Worm (Caenorhabditis elegans): ENCODE measurements around the gene T24A6.1.
"Not testable (repeated sequence)": the region's sequence is repeated elsewhere in the genome, so short reads cannot be mapped to it uniquely, and the experiment has no call there.

The T24A6.1 gene

ce11 chrV:3558744-3559143 lies at the start of gene T24A6.1:
TSS of gene T24A6.1 (plus strand) at chrV:3559044.
- not testable (repeated sequence) for TF ChIP-seq ztf-4, lsy-2, skn-1 (tag; optimal IDR thresholded peaks at IDR 0.05)

- TF ChIP-seq unc-39 (tag; optimal IDR thresholded peaks at IDR 0.05), result no peak
These were observed 49.0 kb upstream of the T24A6.1 start, which contains the start of gene str-228 for ce11 chrV:3509878-3510277. TSS of gene str-228 (plus strand) at chrV:3510178.

- no peak for TF ChIP-seq ztf-4 (tag; optimal IDR thresholded peaks at IDR 0.05)
- no peak for TF ChIP-seq nhr-6 (tag; optimal IDR thresholded peaks at IDR 0.05)
- TF ChIP-seq nhr-237 (tag; optimal IDR thresholded peaks at IDR 0.05), result no peak
- TF ChIP-seq Y55F3AM.14 (GFP tag; optimal IDR thresholded peaks at IDR 0.05), result no peak
- TF ChIP-seq nhr-11 (tag; optimal IDR thresholded peaks at IDR 0.05), result no peak
- no peak for TF ChIP-seq zag-1 (tag; optimal IDR thresholded peaks at IDR 0.05)
- no peak for TF ChIP-seq F13H6.1 (tag; optimal IDR thresholded peaks at IDR 0.05)
- TF ChIP-seq ama-1 (optimal IDR thresholded peaks at IDR 0.05), result no peak
- no peak for TF ChIP-seq sma-3 (GFP tag; optimal IDR thresholded peaks at IDR 0.05)
- TF ChIP-seq gmeb-1 (tag; optimal IDR thresholded peaks at IDR 0.05), result no peak
- no peak for TF ChIP-seq unc-39 (tag; optimal IDR thresholded peaks at IDR 0.05)
- no peak for TF ChIP-seq sma-9 (GFP tag; optimal IDR thresholded peaks at IDR 0.05)
- no peak for TF ChIP-seq sma-9 (tag; optimal IDR thresholded peaks at IDR 0.05)
- TF ChIP-seq snpc-4 (tag; optimal IDR thresholded peaks at IDR 0.05), result no peak
- no peak for TF ChIP-seq elt-1 (tag; optimal IDR thresholded peaks at IDR 0.05)
These were observed 46.5 kb upstream of the T24A6.1 start, which contains the start of gene str-226 for ce11 chrV:3512381-3512780. TSS of gene str-226 (plus strand) at chrV:3512681.

ce11 chrV:3517889-3518288 lies 41.0 kb upstream of the T24A6.1 start, which contains the start of gene str-227:
TSS of gene str-227 (plus strand) at chrV:3518189.
- TF ChIP-seq ceh-82 (tag; optimal IDR thresholded peaks at IDR 0.05) (no peak), alr-1 (tag; optimal IDR thresholded peaks at IDR 0.05) (no peak), Y55F3AM.14 (GFP tag; optimal IDR thresholded peaks at IDR 0.05) (no peak), nhr-23 (tag; optimal IDR thresholded peaks at IDR 0.05) (no peak), snpc-4 (tag; optimal IDR thresholded peaks at IDR 0.05) (no peak), elt-3 (tag; optimal IDR thresholded peaks at IDR 0.05) (no peak), blmp-1 (tag; optimal IDR thresholded peaks at IDR 0.05; ENCODE audit: insufficient read depth) (no peak), nhr-237 (tag; optimal IDR thresholded peaks at IDR 0.05) (no peak), nhr-21 (tag; optimal IDR thresholded peaks at IDR 0.05) (no peak), ceh-16 (tag; optimal IDR thresholded peaks at IDR 0.05) (no peak), nhr-129 (tag; optimal IDR thresholded peaks at IDR 0.05) (no peak), sma-9 (GFP tag; optimal IDR thresholded peaks at IDR 0.05) (no peak), sma-9 (tag; optimal IDR thresholded peaks at IDR 0.05) (no peak), gmeb-1 (tag; optimal IDR thresholded peaks at IDR 0.05) (no peak), lin-39 (tag; optimal IDR thresholded peaks at IDR 0.05) (no peak), lin-13 (GFP tag; optimal IDR thresholded peaks at IDR 0.05) (no peak), skn-1 (tag; optimal IDR thresholded peaks at IDR 0.05) (no peak), elt-1 (tag; optimal IDR thresholded peaks at IDR 0.05) (no peak), nhr-11 (tag; optimal IDR thresholded peaks at IDR 0.05) (no peak), nhr-77 (tag; optimal IDR thresholded peaks at IDR 0.05) (no peak)

ce11 chrV:3523262-3523661 lies 35.6 kb upstream of the T24A6.1 start, which contains the start of gene irg-1:
TSS of gene irg-1 (plus strand) at chrV:3523587.
- TF ChIP-seq ztf-1 (GFP tag; conservative IDR thresholded peaks at IDR 0.05) (no peak), mab-5 (tag; optimal IDR thresholded peaks at IDR 0.05) (no peak), elt-1 (tag; optimal IDR thresholded peaks at IDR 0.05) (no peak), lin-11 (tag; optimal IDR thresholded peaks at IDR 0.05) (no peak), F13H6.1 (tag; optimal IDR thresholded peaks at IDR 0.05) (no peak), elt-3 (tag; optimal IDR thresholded peaks at IDR 0.05) (no peak), ceh-82 (tag; optimal IDR thresholded peaks at IDR 0.05) (no peak), nhr-12 (tag; optimal IDR thresholded peaks at IDR 0.05) (no peak), sma-3 (GFP tag; optimal IDR thresholded peaks at IDR 0.05) (no peak), nhr-237 (tag; optimal IDR thresholded peaks at IDR 0.05) (no peak), egl-27 (tag; optimal IDR thresholded peaks at IDR 0.05) (no peak), Y55F3AM.14 (GFP tag; optimal IDR thresholded peaks at IDR 0.05) (no peak)

ce11 chrV:3524970-3525369 lies 33.9 kb upstream of the T24A6.1 start, which contains the start of gene T24A6.7:
TSS of gene T24A6.7 (plus strand) at chrV:3525270.
- no peak for TF ChIP-seq sma-3 (GFP tag; optimal IDR thresholded peaks at IDR 0.05)
- no peak for TF ChIP-seq ceh-82 (tag; optimal IDR thresholded peaks at IDR 0.05)
- TF ChIP-seq aly-2 (tag; optimal IDR thresholded peaks at IDR 0.05), result no peak
- no peak for TF ChIP-seq egl-27 (tag; optimal IDR thresholded peaks at IDR 0.05)
- TF ChIP-seq nhr-23 (tag; optimal IDR thresholded peaks at IDR 0.05), result no peak
- no peak for TF ChIP-seq F13H6.1 (tag; optimal IDR thresholded peaks at IDR 0.05)
- TF ChIP-seq nhr-25 (tag; optimal IDR thresholded peaks at IDR 0.05), result no peak
- no peak for TF ChIP-seq gmeb-1 (tag; optimal IDR thresholded peaks at IDR 0.05)
- TF ChIP-seq ZK546.5 (tag; optimal IDR thresholded peaks at IDR 0.05), result no peak
- TF ChIP-seq C34F6.9 (tag; optimal IDR thresholded peaks at IDR 0.05), result no peak
- no peak for TF ChIP-seq fos-1 (tag; optimal IDR thresholded peaks at IDR 0.05)

All from whole organism, L2 larva.